Worm (Caenorhabditis elegans) whole organism, L4/young adult: Measurements from ENCODE around the gene F53B1.2.

Experiments
- W03F9.2 ChIP-seq: fragments of 150-350 bp; optimal IDR thresholded peaks from 2 replicates; lab custom pipeline; 2014; ENCODE audit warnings: missing biosample characterization, missing genetic modification characterization
- dao-5 ChIP-seq: sonication (generic microtip); optimal IDR thresholded peaks from 2 replicates; lab custom pipeline; 2016; ENCODE audit warnings: missing genotype, missing genetic modification characterization, moderate library complexity, missing compliant biosample characterization
- him-1 ChIP-seq: sonication (generic microtip); optimal IDR thresholded peaks from 2 replicates; lab custom pipeline; 2016; ENCODE audit warnings: missing genotype, missing genetic modification reagents, missing genetic modification characterization, missing compliant biosample characterization

- TF ChIP-seq W03F9.2 (no peak), dao-5 (tag; lab: Kevin White, UChicago) (no peak), him-1 (tag; lab: Kevin White, UChicago) (no peak)
Observed at ce11 chrX:2096804-2097203, 12.0 kb upstream of the F53B1.2 start, which contains the start of gene T21D9.2.
